Fruit fly (Drosophila melanogaster) whole organism, embryonic: ENCODE data around the gene Pde11.

Source experiments
- Atf-2 ChIP-seq: fragments of 200-800 bp; sonication (Bioruptor generic); optimal IDR thresholded peaks from 2 replicates; lab custom pipeline; 2016; ENCODE audit warnings: missing biosample characterization, missing genetic modification characterization
- BtbVII ChIP-seq: fragments of 200-800 bp; sonication (Bioruptor generic); optimal IDR thresholded peaks from 3 replicates; lab custom pipeline; 2017; ENCODE audit warnings: missing biosample characterization, mild to moderate bottlenecking, missing genetic modification characterization
- CG10209 ChIP-seq: fragments of 200-800 bp; sonication (Bioruptor generic); optimal IDR thresholded peaks from 3 replicates; lab custom pipeline; 2017; ENCODE audit warnings: missing biosample characterization, mild to moderate bottlenecking, missing genetic modification characterization, missing genetic modification reagents
- CG13775 ChIP-seq: fragments of 200-800 bp; sonication (Bioruptor generic); optimal IDR thresholded peaks from 3 replicates; lab custom pipeline; 2017; ENCODE audit warnings: missing biosample characterization, mild to moderate bottlenecking, missing genetic modification characterization
- CG14667 ChIP-seq: fragments of 200-800 bp; sonication (Bioruptor generic); IDR thresholded peaks from 2 replicates; pipeline ENCODE4 v1.3.6; 2022; ENCODE audit warnings: missing biosample characterization, missing genetic modification characterization
- CG1529 ChIP-seq: fragments of 200-800 bp; sonication (Bioruptor generic); optimal IDR thresholded peaks from 3 replicates; lab custom pipeline; 2018; ENCODE audit warnings: missing biosample characterization, missing genetic modification characterization
- CG15696 ChIP-seq: fragments of 200-800 bp; sonication (Bioruptor generic); optimal IDR thresholded peaks from 2 replicates; lab custom pipeline; 2019; ENCODE audit warnings: missing biosample characterization, mild to moderate bottlenecking, missing genetic modification characterization, moderate library complexity
- CG1602 ChIP-seq: fragments of 200-800 bp; sonication (Bioruptor generic); optimal IDR thresholded peaks from 3 replicates; lab custom pipeline; 2016; ENCODE audit warnings: missing biosample characterization, missing genetic modification characterization
- CG18262 ChIP-seq: fragments of 200-800 bp; optimal IDR thresholded peaks from 3 replicates; lab custom pipeline; 2019; ENCODE audit warnings: missing biosample characterization, mild to moderate bottlenecking, missing genetic modification characterization, moderate library complexity
- CG30431 ChIP-seq: fragments of 200-800 bp; sonication (Bioruptor generic); optimal IDR thresholded peaks from 2 replicates; lab custom pipeline; 2017; ENCODE audit warnings: missing biosample characterization, missing genetic modification characterization
- CG3407 ChIP-seq: fragments of 200-800 bp; sonication (Bioruptor generic); optimal IDR thresholded peaks from 2 replicates; lab custom pipeline; 2018; ENCODE audit warnings: missing biosample characterization, mild to moderate bottlenecking, missing genetic modification characterization
- CG4404 ChIP-seq: fragments of 200-800 bp; sonication (Bioruptor generic); IDR thresholded peaks from 2 replicates; pipeline ENCODE4 v1.3.6; 2022; ENCODE audit warnings: missing biosample characterization, missing genetic modification characterization
- CG6791 ChIP-seq: fragments of 200-800 bp; sonication (Bioruptor generic); IDR thresholded peaks from 3 replicates; pipeline ENCODE4 v1.3.6; 2022; ENCODE audit warnings: missing biosample characterization, missing genetic modification characterization; ENCODE audit not compliant: partially characterized antibody
- CG7745 ChIP-seq: fragments of 200-800 bp; sonication (Bioruptor generic); optimal IDR thresholded peaks from 2 replicates; lab custom pipeline; 2018; ENCODE audit warnings: missing biosample characterization, mild to moderate bottlenecking, missing genetic modification characterization, moderate library complexity
- CG7987 ChIP-seq: fragments of 200-800 bp; sonication (Bioruptor generic); optimal IDR thresholded peaks from 2 replicates; lab custom pipeline; 2018; ENCODE audit warnings: missing biosample characterization, mild to moderate bottlenecking, missing genetic modification characterization, moderate library complexity
- CG8924 ChIP-seq: fragments of 200-800 bp; optimal IDR thresholded peaks from 3 replicates; lab custom pipeline; 2019; ENCODE audit warnings: missing biosample characterization, mild to moderate bottlenecking, missing genetic modification characterization, moderate library complexity
- CTCF ChIP-seq: fragments of 200-800 bp; sonication (Bioruptor generic); optimal IDR thresholded peaks from 2 replicates; lab custom pipeline; 2017; ENCODE audit warnings: missing biosample characterization, mild to moderate bottlenecking, missing genetic modification characterization, moderate library complexity
- D ChIP-seq, 2 experiments: fragments of 200-800 bp in 1 of 2; fragments of >200 bp in 1 of 2; sonication (Bioruptor generic) in 1 of 2; optimal IDR thresholded peaks; 2 replicates in 1 of 2; 3 replicates in 1 of 2; lab custom pipeline; 2017; ENCODE audit warnings: mild to moderate bottlenecking in 1 of 2, missing biosample characterization in 1 of 2, missing genetic modification characterization in 1 of 2, missing genetic modification reagents in 1 of 2
- Dip3 ChIP-seq: fragments of 200-800 bp; sonication (Bioruptor generic); optimal IDR thresholded peaks from 3 replicates; lab custom pipeline; 2016; ENCODE audit warnings: missing biosample characterization, missing genetic modification characterization
- ERR ChIP-seq: fragments of 200-800 bp; sonication (Bioruptor generic); optimal IDR thresholded peaks from 2 replicates; lab custom pipeline; 2016; ENCODE audit warnings: missing biosample characterization, missing genetic modification characterization
- Elba2 ChIP-seq: fragments of 200-800 bp; sonication (Bioruptor generic); optimal IDR thresholded peaks from 3 replicates; lab custom pipeline; 2016; ENCODE audit warnings: missing biosample characterization, missing genetic modification characterization
- Hey ChIP-seq: fragments of 200-800 bp; sonication (Bioruptor generic); optimal IDR thresholded peaks from 3 replicates; lab custom pipeline; 2018; ENCODE audit warnings: missing biosample characterization, mild to moderate bottlenecking, missing genetic modification characterization
- MTF-1 ChIP-seq: fragments of 200-800 bp; sonication (Bioruptor generic); optimal IDR thresholded peaks from 2 replicates; lab custom pipeline; 2018; ENCODE audit warnings: missing biosample characterization, mild to moderate bottlenecking, missing genetic modification characterization, borderline replicate concordance
- Neu2 ChIP-seq: fragments of 200-800 bp; sonication (Bioruptor generic); optimal IDR thresholded peaks from 3 replicates; lab custom pipeline; 2016; ENCODE audit warnings: missing biosample characterization, missing genetic modification characterization, borderline replicate concordance
- PHDP ChIP-seq: fragments of 200-800 bp; sonication (Bioruptor generic); optimal IDR thresholded peaks from 3 replicates; lab custom pipeline; 2018; ENCODE audit warnings: missing biosample characterization, mild to moderate bottlenecking, missing genetic modification characterization, moderate library complexity
- Sry-δ ChIP-seq: fragments of 200-800 bp; sonication (Bioruptor generic); optimal IDR thresholded peaks from 2 replicates; lab custom pipeline; 2016; ENCODE audit warnings: missing biosample characterization, missing genetic modification characterization
- Xbp1 ChIP-seq: fragments of 200-800 bp; sonication (Bioruptor generic); optimal IDR thresholded peaks from 3 replicates; lab custom pipeline; 2016; ENCODE audit warnings: missing biosample characterization, mild to moderate bottlenecking, missing genetic modification characterization
- bowl ChIP-seq: fragments of 200-800 bp; sonication (Bioruptor generic); IDR thresholded peaks from 2 replicates; pipeline ENCODE4 v1.3.6; 2022; ENCODE audit warnings: missing biosample characterization, missing genetic modification characterization
- chif ChIP-seq, 2 experiments: fragments of 200-800 bp; sonication (Bioruptor generic); optimal IDR thresholded peaks; 3 replicates each; lab custom pipeline; 2016; ENCODE audit warnings: missing biosample characterization in 2 of 2, missing genetic modification characterization in 2 of 2
- chinmo ChIP-seq: fragments of 200-800 bp; sonication (Bioruptor generic); IDR thresholded peaks from 4 replicates; pipeline ENCODE4 v1.3.6; 2022; ENCODE audit warnings: missing biosample characterization, missing genetic modification characterization; ENCODE audit not compliant: partially characterized antibody
- chn ChIP-seq: fragments of 200-800 bp; sonication (Bioruptor generic); optimal IDR thresholded peaks from 2 replicates; lab custom pipeline; 2016; ENCODE audit warnings: missing biosample characterization, missing genetic modification characterization
- crc ChIP-seq: fragments of 200-800 bp; sonication (Bioruptor generic); optimal IDR thresholded peaks from 2 replicates; lab custom pipeline; 2016; ENCODE audit warnings: missing biosample characterization, missing genetic modification characterization
- danr ChIP-seq: fragments of 200-800 bp; sonication (Bioruptor generic); IDR thresholded peaks from 2 replicates; pipeline ENCODE4 v1.3.6; 2022; ENCODE audit warnings: missing biosample characterization, missing genetic modification characterization
- dmrt99B ChIP-seq: fragments of 200-800 bp; sonication (Bioruptor generic); optimal IDR thresholded peaks from 2 replicates; lab custom pipeline; 2018; ENCODE audit warnings: missing biosample characterization, mild to moderate bottlenecking, missing genetic modification characterization, moderate library complexity
- gce ChIP-seq: fragments of 200-800 bp; sonication (Bioruptor generic); IDR thresholded peaks from 3 replicates; pipeline ENCODE4 v1.3.6; 2022; ENCODE audit warnings: missing biosample characterization, missing genetic modification characterization
- gfzf ChIP-seq: fragments of 200-800 bp; sonication (Bioruptor generic); optimal IDR thresholded peaks from 2 replicates; lab custom pipeline; 2016; ENCODE audit warnings: missing biosample characterization, mild to moderate bottlenecking, missing genetic modification characterization, moderate library complexity
- her ChIP-seq: fragments of 200-800 bp; sonication (Bioruptor generic); optimal IDR thresholded peaks from 2 replicates; lab custom pipeline; 2016; ENCODE audit warnings: missing biosample characterization, missing genetic modification characterization
- hkb ChIP-seq, 2 experiments: fragments of 200-800 bp in 1 of 2; fragments of >200 bp in 1 of 2; sonication (Bioruptor generic) in 1 of 2; IDR thresholded peaks in 1 of 2; optimal IDR thresholded peaks in 1 of 2; 2 replicates each; pipeline versions ENCODE4 v1.3.6 to Lab custom; 2017 to 2022; ENCODE audit warnings: missing biosample characterization in 1 of 2, missing genetic modification characterization in 1 of 2
- klu ChIP-seq: fragments of 200-800 bp; sonication (Bioruptor generic); IDR thresholded peaks from 2 replicates; pipeline ENCODE4 v1.3.6; 2022; ENCODE audit warnings: missing biosample characterization, missing genetic modification characterization
- knrl ChIP-seq: fragments of 200-800 bp; sonication (Bioruptor generic); IDR thresholded peaks from 3 replicates; pipeline ENCODE4 v1.3.6; 2022; ENCODE audit warnings: missing biosample characterization, missing genetic modification characterization; ENCODE audit not compliant: partially characterized antibody
- lab ChIP-seq: fragments of 200-800 bp; sonication (Bioruptor generic); optimal IDR thresholded peaks from 3 replicates; lab custom pipeline; 2017; ENCODE audit warnings: missing biosample characterization, missing genetic modification characterization, mild to moderate bottlenecking, moderate library complexity, missing genetic modification reagents
- lola ChIP-seq, 3 experiments: fragments of >200 bp in 2 of 3; fragments of 200-800 bp in 1 of 3; sonication (Bioruptor generic) in 1 of 3; optimal IDR thresholded peaks; 2 replicates each; lab custom pipeline; 2017 to 2019; ENCODE audit warnings: missing biosample characterization in 3 of 3, missing genetic modification characterization in 3 of 3, mild to moderate bottlenecking in 1 of 3, moderate library complexity in 1 of 3
- lov ChIP-seq, 2 experiments: fragments of 200-800 bp in 1 of 2; fragments of >200 bp in 1 of 2; sonication (Bioruptor generic) in 1 of 2; IDR thresholded peaks in 1 of 2; optimal IDR thresholded peaks in 1 of 2; 2 replicates in 1 of 2; 3 replicates in 1 of 2; pipeline versions ENCODE4 v1.3.6 to Lab custom; 2017 to 2022; ENCODE audit warnings: missing biosample characterization in 1 of 2, missing genetic modification characterization in 1 of 2
- otp ChIP-seq: fragments of 200-800 bp; sonication (Bioruptor generic); IDR thresholded peaks from 3 replicates; pipeline ENCODE4, ENCODE4 v1.3.6; 2022; ENCODE audit warnings: missing biosample characterization, missing genetic modification characterization
- sim ChIP-seq: fragments of 200-800 bp; sonication (Bioruptor generic); IDR thresholded peaks from 2 replicates; pipeline ENCODE4 v1.3.6; 2022; ENCODE audit warnings: missing biosample characterization, missing genetic modification characterization
- tll ChIP-seq, 2 experiments: fragments of 200-800 bp in 1 of 2; fragments of >200 bp in 1 of 2; sonication (Bioruptor generic) in 1 of 2; optimal IDR thresholded peaks; 2 replicates each; lab custom pipeline; 2017 to 2019; ENCODE audit warnings: missing biosample characterization in 2 of 2, missing genetic modification characterization in 2 of 2, mild to moderate bottlenecking in 1 of 2, moderate library complexity in 1 of 2
- vvl ChIP-seq: fragments of 200-800 bp; sonication (Bioruptor generic); IDR thresholded peaks from 2 replicates; pipeline ENCODE4 v1.3.6; 2022; ENCODE audit warnings: missing biosample characterization, missing genetic modification characterization
- wek ChIP-seq: fragments of 200-800 bp; sonication (Bioruptor generic); optimal IDR thresholded peaks from 3 replicates; lab custom pipeline; 2018; ENCODE audit warnings: missing biosample characterization, mild to moderate bottlenecking, missing genetic modification characterization, moderate library complexity
- wor ChIP-seq: fragments of 200-800 bp; sonication (Bioruptor generic); IDR thresholded peaks from 2 replicates; pipeline ENCODE4 v1.3.6; 2022; ENCODE audit warnings: missing biosample characterization, missing genetic modification characterization

Gene Pde11

dm6 chr2L:18625470-18625869 lies 35.3 kb upstream of the Pde11 start (continued):
- TF ChIP-seq D (optimal IDR thresholded peaks at IDR 0.05; lab: Kevin White, UChicago) (no peak), D (GFP tag; optimal IDR thresholded peaks at IDR 0.05; lab: Kevin White, UChicago) (peak; percentile 23), CG6791 (no peak), otp (GFP tag; lab: Robert Waterston, UW) (0 out of 3 replicates have a peak, but pooled peaks have one; percentile 14), CG4404 (GFP tag; lab: Robert Waterston, UW) (no peak), gce (no peak), Neu2 (GFP tag; lab: Kevin White, UChicago) (peak; percentile 6), BtbVII (GFP tag; lab: Kevin White, UChicago) (no peak), crc (peak; percentile 12), vvl (0 out of 2 replicates have a peak, but pooled peaks have one; percentile 4), chif (GFP tag; optimal IDR thresholded peaks at IDR 0.05; lab: Kevin White, UChicago) (no peak), CG15696 (peak; percentile 78), hkb (optimal IDR thresholded peaks at IDR 0.05; lab: Kevin White, UChicago) (no peak), hkb (GFP tag; IDR thresholded peaks at IDR 0.05; lab: Robert Waterston, UW) (peak; percentile 34), sim (peak; percentile 32; the same call in 1 of the 2 replicates), lola (GFP tag; optimal IDR thresholded peaks at IDR 0.05; lab: Kevin White, UChicago) (peak in 1 of 3 experiments; percentile 15), Dip3 (GFP tag; lab: Kevin White, UChicago) (no peak), wek (peak; percentile 50), tll (GFP tag; optimal IDR thresholded peaks at IDR 0.05; lab: Kevin White, UChicago) (peak in 1 of 2 experiments; percentile 78), CG8924 (tag; lab: Kevin White, UChicago) (peak; percentile 9), bowl (GFP tag; lab: Robert Waterston, UW) (no peak), CG18262 (peak; percentile 12), klu (GFP tag; lab: Robert Waterston, UW) (no peak), Hey (tag; lab: Kevin White, UChicago) (no peak), lab (peak; percentile 47), Atf-2 (GFP tag; lab: Kevin White, UChicago) (no peak), CG7987 (peak; percentile 7), ERR (GFP tag; lab: Kevin White, UChicago) (no peak), her (GFP tag; lab: Kevin White, UChicago) (no peak), CG30431 (no peak), CG13775 (GFP tag; lab: Kevin White, UChicago) (no peak), lov (optimal IDR thresholded peaks at IDR 0.05; lab: Kevin White, UChicago) (no peak), lov (GFP tag; IDR thresholded peaks at IDR 0.05; lab: Robert Waterston, UW) (no peak), Sry-δ (GFP tag; lab: Kevin White, UChicago) (no peak), CG10209 (GFP tag; lab: Kevin White, UChicago) (peak; percentile 27), dmrt99B (tag; lab: Kevin White, UChicago) (peak; percentile 20), gfzf (no peak), CTCF (GFP tag; lab: Kevin White, UChicago) (no peak), knrl (GFP tag; lab: Robert Waterston, UW) (no peak), wor (no peak), Elba2 (no peak), MTF-1 (GFP tag; lab: Kevin White, UChicago) (peak; percentile 43), danr (GFP tag; lab: Robert Waterston, UW) (no peak), CG1529 (GFP tag; lab: Kevin White, UChicago) (peak; percentile 12), PHDP (tag; lab: Kevin White, UChicago) (no peak), CG14667 (no peak), CG3407 (peak; percentile 38), Xbp1 (no peak), chn (no peak), CG7745 (no peak), CG1602 (GFP tag; lab: Kevin White, UChicago) (no peak), chinmo (GFP tag; lab: Robert Waterston, UW) (0 out of 4 replicates have a peak, but pooled peaks have one; percentile 15)
